Worm (Caenorhabditis elegans): ENCODE data around the gene T16A1.4.
"Not testable (repeated sequence)": the region's sequence is repeated elsewhere in the genome, so short reads cannot be mapped to it uniquely, and the experiment has no call there.

The T16A1.4 gene

DNA sequence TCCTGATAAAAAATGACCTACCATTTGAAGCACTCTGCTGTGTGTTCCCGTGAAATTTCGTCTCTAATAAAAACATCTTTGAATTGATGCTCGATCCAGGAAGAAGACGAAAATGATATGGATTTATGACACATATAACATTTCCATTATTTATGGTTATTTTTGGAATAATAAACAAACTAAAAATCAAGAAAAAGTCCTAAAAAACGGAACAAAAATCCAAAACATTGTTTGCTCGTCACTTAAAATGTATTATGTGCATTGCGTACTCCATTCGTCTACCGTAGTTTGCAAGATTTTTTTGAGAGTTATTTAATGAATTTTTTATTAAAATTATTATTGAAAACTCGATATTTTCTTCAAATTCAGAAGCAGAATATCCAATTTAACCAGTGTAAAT is 38.9 kb upstream of the T16A1.4 start, which contains the start of gene bath-20:
bath-20 (minus strand) TSS at position 101 of the 400 bp plus-strand sequence.
- TF ChIP-seq ceh-18 (tag; optimal IDR thresholded peaks at IDR 0.05), result no peak
- TF ChIP-seq C08G9.2 (tag; optimal IDR thresholded peaks at IDR 0.05), result no peak
- TF ChIP-seq K09A11.1 (tag; optimal IDR thresholded peaks at IDR 0.05; ENCODE audit: insufficient read depth), result no peak
- no peak for TF ChIP-seq pha-4 (tag; optimal IDR thresholded peaks at IDR 0.05)

DNA sequence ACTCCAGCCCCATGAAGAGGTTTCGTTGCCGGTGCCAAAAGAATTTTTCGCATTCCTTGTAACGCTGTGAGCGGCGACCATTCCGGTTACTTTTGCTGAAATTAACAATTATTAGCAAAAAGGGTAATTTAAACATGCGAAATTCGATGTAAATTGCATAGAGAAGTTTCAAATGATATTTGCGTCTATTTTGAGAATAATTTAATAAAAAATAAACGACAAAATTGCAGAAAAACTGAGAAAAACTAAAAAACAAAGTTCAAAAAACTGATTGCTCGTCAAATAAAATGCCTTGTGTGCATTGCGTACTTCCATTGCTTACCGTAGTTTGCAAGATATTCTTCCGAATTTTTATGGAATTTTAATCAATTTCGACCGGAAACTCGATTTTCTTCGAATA is 35.9 kb upstream of the T16A1.4 start, which contains the start of gene bath-24:
bath-24 (minus strand) TSS at position 101 of the 400 bp plus-strand sequence.
- TF ChIP-seq ref-2 (tag; optimal IDR thresholded peaks at IDR 0.05) (no peak), madf-2 (tag; optimal IDR thresholded peaks at IDR 0.05) (no peak), nhr-11 (tag; optimal IDR thresholded peaks at IDR 0.05) (no peak), tbx-7 (tag; optimal IDR thresholded peaks at IDR 0.05) (no peak), ztf-16 (tag; optimal IDR thresholded peaks at IDR 0.05) (no peak), C38D4.7 (GFP tag; optimal IDR thresholded peaks at IDR 0.05) (no peak), unc-86 (tag; optimal IDR thresholded peaks at IDR 0.05) (no peak), unc-42 (tag; optimal IDR thresholded peaks at IDR 0.05) (no peak), sox-4 (tag; optimal IDR thresholded peaks at IDR 0.05) (no peak), lim-6 (tag; optimal IDR thresholded peaks at IDR 0.05) (no peak), eyg-1 (tag; optimal IDR thresholded peaks at IDR 0.05) (no peak), pqm-1 (tag; optimal IDR thresholded peaks at IDR 0.05) (no peak), ceh-31 (tag; optimal IDR thresholded peaks at IDR 0.05) (no peak), ceh-14 (tag; optimal IDR thresholded peaks at IDR 0.05) (no peak), sox-2 (GFP tag; IDR thresholded peaks at IDR 0.05) (no peak), mec-3 (tag; optimal IDR thresholded peaks at IDR 0.05; ENCODE audit: borderline replicate concordance) (no peak)

ce11 chrII:2046556-2046955 is 34.8 kb upstream of the T16A1.4 start, which contains the start of gene math-1:
Gene math-1 (minus strand): TSS chrII:2046656.
- TF ChIP-seq Y22D7AL.16, syd-9, ceh-24 (tag; optimal IDR thresholded peaks at IDR 0.05): not testable (repeated sequence)

- TF ChIP-seq hlh-13 (GFP tag; optimal IDR thresholded peaks at IDR 0.05) (no peak), ceh-31 (tag; optimal IDR thresholded peaks at IDR 0.05) (no peak), C08G9.2 (tag; optimal IDR thresholded peaks at IDR 0.05) (no peak), madf-2 (tag; optimal IDR thresholded peaks at IDR 0.05) (no peak), hlh-30 (tag; optimal IDR thresholded peaks at IDR 0.05; ENCODE audit: insufficient read depth) (no peak), dve-1 (tag; optimal IDR thresholded peaks at IDR 0.05) (no peak), ztf-16 (tag; optimal IDR thresholded peaks at IDR 0.05) (no peak), fkh-6 (tag; optimal IDR thresholded peaks at IDR 0.05) (no peak), elt-4 (tag; optimal IDR thresholded peaks at IDR 0.05) (no peak), K02D7.2 (tag; optimal IDR thresholded peaks at IDR 0.05) (no peak), C38D4.7 (GFP tag; optimal IDR thresholded peaks at IDR 0.05) (no peak), unc-86 (tag; optimal IDR thresholded peaks at IDR 0.05) (no peak), ahr-1 (tag; optimal IDR thresholded peaks at IDR 0.05) (no peak), pqm-1 (tag; optimal IDR thresholded peaks at IDR 0.05) (no peak), ceh-34 (tag; optimal IDR thresholded peaks at IDR 0.05) (no peak), unc-3 (GFP tag; conservative IDR thresholded peaks at IDR 0.05) (no peak), unc-3 (tag; optimal IDR thresholded peaks at IDR 0.05) (no peak), tbx-7 (tag; optimal IDR thresholded peaks at IDR 0.05) (no peak), fkh-10 (GFP tag; optimal IDR thresholded peaks at IDR 0.05) (no peak), ceh-6 (GFP tag; optimal IDR thresholded peaks at IDR 0.05) (no peak)
Measured at ce11 chrII:2051372-2051771, 30.0 kb upstream of the T16A1.4 start, which contains the start of gene fbxb-35. Gene fbxb-35 (plus strand): TSS chrII:2051672.

ce11 chrII:2058985-2059384 is 22.4 kb upstream of the T16A1.4 start, which contains the start of gene F07E5.5:
Gene F07E5.5 (minus strand): TSS chrII:2059070.
- TF ChIP-seq pqm-1 (tag; optimal IDR thresholded peaks at IDR 0.05) (no peak), ets-4 (tag; optimal IDR thresholded peaks at IDR 0.05) (no peak), K02D7.2 (tag; optimal IDR thresholded peaks at IDR 0.05) (no peak), ceh-19 (GFP tag; optimal IDR thresholded peaks at IDR 0.05) (no peak), nfya-1 (tag; optimal IDR thresholded peaks at IDR 0.05) (peak; percentile 42), tbx-2 (tag; optimal IDR thresholded peaks at IDR 0.05) (peak; percentile 1), unc-42 (tag; optimal IDR thresholded peaks at IDR 0.05) (peak; percentile 20), unc-55 (GFP tag; optimal IDR thresholded peaks at IDR 0.05) (no peak)

Measured in whole organism, late embryonic.